1 fruit fly cellular context compared by ENCODE assay signal in genomic region chr3L:22162555-22162954, dm6.
TF ChIP-seq lines count a peak whose summit lies in the region.

No protein-coding gene starts in this region.

TF ChIP-seq in whole organism, embryonic, 481 proteins besides CTCF, POLR2A, EP300 and RAD21 (continued from another document):
- TF ChIP-seq trem (tag; optimal IDR thresholded peaks at IDR 0.05; lab: Kevin White, UChicago) (peak; percentile 25), Dll (GFP tag; IDR thresholded peaks at IDR 0.05; lab: Robert Waterston, UW; ENCODE audit: partially characterized antibody) (no peak), CG17568 (GFP tag; optimal IDR thresholded peaks at IDR 0.05; lab: Kevin White, UChicago) (no peak), nau (GFP tag; optimal IDR thresholded peaks at IDR 0.05; lab: Kevin White, UChicago) (no peak), cas (GFP tag; IDR thresholded peaks at IDR 0.05; lab: Robert Waterston, UW) (no peak), CG17612 (GFP tag; IDR thresholded peaks at IDR 0.05; lab: Robert Waterston, UW) (no peak), btn (GFP tag; optimal IDR thresholded peaks at IDR 0.05; lab: Kevin White, UChicago) (no peak), croc (GFP tag; conservative IDR thresholded peaks at IDR 0.05; lab: Robert Waterston, UW) (no peak), NfI (GFP tag; optimal IDR thresholded peaks at IDR 0.05; lab: Kevin White, UChicago) (no peak), gem (tag; optimal IDR thresholded peaks at IDR 0.05; lab: Kevin White, UChicago) (peak; percentile 38), CG10267 (tag; optimal IDR thresholded peaks at IDR 0.05; lab: Kevin White, UChicago) (peak; percentile 31), CG4404 (GFP tag; IDR thresholded peaks at IDR 0.05; lab: Robert Waterston, UW) (peak; percentile 77), CG8765 (GFP tag; IDR thresholded peaks at IDR 0.05; lab: Robert Waterston, UW) (peak; percentile 16; the same call in 1 of the 2 replicates), Eip74EF (GFP tag; optimal IDR thresholded peaks at IDR 0.05; lab: Kevin White, UChicago) (no peak), Gsc (GFP tag; IDR thresholded peaks at IDR 0.05; lab: Robert Waterston, UW) (no peak), CG18262 (tag; optimal IDR thresholded peaks at IDR 0.05; lab: Kevin White, UChicago) (peak; percentile 44), ara (GFP tag; IDR thresholded peaks at IDR 0.05; lab: Robert Waterston, UW) (no peak), nerfin-2 (GFP tag; IDR thresholded peaks at IDR 0.05; lab: Robert Waterston, UW; ENCODE audit: partially characterized antibody) (no peak), fd3F (GFP tag; optimal IDR thresholded peaks at IDR 0.05; lab: Kevin White, UChicago) (no peak), CG13123 (GFP tag; optimal IDR thresholded peaks at IDR 0.05; lab: Kevin White, UChicago) (no peak), CG9727 (GFP tag; optimal IDR thresholded peaks at IDR 0.05; lab: Kevin White, UChicago) (peak; percentile 52), sc (optimal IDR thresholded peaks at IDR 0.05; lab: Kevin White, UChicago) (no peak), sc (GFP tag; optimal IDR thresholded peaks at IDR 0.05; lab: Kevin White, UChicago) (no peak), CG10565 (GFP tag; optimal IDR thresholded peaks at IDR 0.05; lab: Kevin White, UChicago) (no peak), nom (GFP tag; optimal IDR thresholded peaks at IDR 0.05; lab: Kevin White, UChicago) (no peak), CG11696 (GFP tag; IDR thresholded peaks at IDR 0.05; lab: Robert Waterston, UW) (no peak), CG15696 (tag; optimal IDR thresholded peaks at IDR 0.05; lab: Kevin White, UChicago) (peak; percentile 67), lola (GFP tag; optimal IDR thresholded peaks at IDR 0.05; lab: Kevin White, UChicago) (peak in 1 of 3 experiments; percentile 34), E2f2 (GFP tag; IDR thresholded peaks at IDR 0.05; lab: Robert Waterston, UW) (no peak), tap (tag; optimal IDR thresholded peaks at IDR 0.05; lab: Kevin White, UChicago) (no peak), CG10462 (GFP tag; optimal IDR thresholded peaks at IDR 0.05; lab: Kevin White, UChicago) (no peak), NK7.1 (GFP tag; optimal IDR thresholded peaks at IDR 0.05; lab: Kevin White, UChicago) (no peak), da (GFP tag; optimal IDR thresholded peaks at IDR 0.05; lab: Kevin White, UChicago) (no peak), CG10431 (GFP tag; optimal IDR thresholded peaks at IDR 0.05; lab: Kevin White, UChicago) (no peak), z (GFP tag; IDR thresholded peaks at IDR 0.05; lab: Robert Waterston, UW) (no peak), CG2202 (tag; optimal IDR thresholded peaks at IDR 0.05; lab: Kevin White, UChicago) (no peak), twi (tag; optimal IDR thresholded peaks at IDR 0.05; lab: Kevin White, UChicago) (no peak), sisA (GFP tag; IDR thresholded peaks at IDR 0.05; lab: Robert Waterston, UW) (no peak), Hr78 (GFP tag; optimal IDR thresholded peaks at IDR 0.05; lab: Kevin White, UChicago) (no peak), sens (GFP tag; lab: Kevin White, UChicago) (peak; percentile 75), bowl (GFP tag; IDR thresholded peaks at IDR 0.05; lab: Robert Waterston, UW) (no peak), CG10979 (tag; optimal IDR thresholded peaks at IDR 0.05; lab: Kevin White, UChicago) (peak; percentile 49), Max (GFP tag; optimal IDR thresholded peaks at IDR 0.05; lab: Kevin White, UChicago) (no peak), CG15269 (tag; optimal IDR thresholded peaks at IDR 0.05; lab: Kevin White, UChicago) (no peak), Chrac-16 (GFP tag; optimal IDR thresholded peaks at IDR 0.05; lab: Kevin White, UChicago) (peak; percentile 13), nmo (GFP tag; optimal IDR thresholded peaks at IDR 0.05; lab: Kevin White, UChicago) (no peak), sqz (GFP tag; optimal IDR thresholded peaks at IDR 0.05; lab: Kevin White, UChicago) (no peak), salm (tag; optimal IDR thresholded peaks at IDR 0.05; lab: Kevin White, UChicago) (no peak), CG7372 (GFP tag; IDR thresholded peaks at IDR 0.05; lab: Robert Waterston, UW) (no peak), Ets65A (GFP tag; lab: Kevin White, UChicago) (peak; percentile 25), CG17385 (GFP tag; optimal IDR thresholded peaks at IDR 0.05; lab: Kevin White, UChicago) (no peak), E2f1 (GFP tag; IDR thresholded peaks at IDR 0.05; lab: Robert Waterston, UW) (no peak), CG13624 (GFP tag; optimal IDR thresholded peaks at IDR 0.05; lab: Kevin White, UChicago) (no peak), ERR (GFP tag; optimal IDR thresholded peaks at IDR 0.05; lab: Kevin White, UChicago) (no peak), klu (GFP tag; IDR thresholded peaks at IDR 0.05; lab: Robert Waterston, UW) (no peak), cg (GFP tag; optimal IDR thresholded peaks at IDR 0.05; lab: Kevin White, UChicago) (no peak), emc (GFP tag; optimal IDR thresholded peaks at IDR 0.05; lab: Kevin White, UChicago) (no peak), Ssrp (tag; optimal IDR thresholded peaks at IDR 0.05; lab: Kevin White, UChicago) (peak; percentile 15), Nf-YA (GFP tag; IDR thresholded peaks at IDR 0.05; lab: Robert Waterston, UW) (no peak), corto (GFP tag; optimal IDR thresholded peaks at IDR 0.05; lab: Kevin White, UChicago) (no peak), CG30431 (GFP tag; optimal IDR thresholded peaks at IDR 0.05; lab: Kevin White, UChicago) (peak; percentile 26), unpg (GFP tag; optimal IDR thresholded peaks at IDR 0.05; lab: Kevin White, UChicago) (peak; percentile 2), CG4328 (GFP tag; optimal IDR thresholded peaks at IDR 0.05; lab: Kevin White, UChicago) (no peak), crol (GFP tag; IDR thresholded peaks at IDR 0.05; lab: Robert Waterston, UW) (no peak), ftz-f1 (GFP tag; optimal IDR thresholded peaks at IDR 0.05; lab: Kevin White, UChicago) (no peak), CG1233 (GFP tag; optimal IDR thresholded peaks at IDR 0.05; lab: Kevin White, UChicago) (no peak), CG9437 (GFP tag; optimal IDR thresholded peaks at IDR 0.05; lab: Kevin White, UChicago) (no peak), CG6272 (GFP tag; IDR thresholded peaks at IDR 0.05; lab: Robert Waterston, UW) (no peak), CG14710 (tag; optimal IDR thresholded peaks at IDR 0.05; lab: Kevin White, UChicago) (peak; percentile 19), mirr (GFP tag; optimal IDR thresholded peaks at IDR 0.05; lab: Kevin White, UChicago) (no peak), knrl (GFP tag; IDR thresholded peaks at IDR 0.05; lab: Robert Waterston, UW; ENCODE audit: partially characterized antibody) (no peak), disco-r (GFP tag; optimal IDR thresholded peaks at IDR 0.05; lab: Kevin White, UChicago) (no peak), repo (GFP tag; optimal IDR thresholded peaks at IDR 0.05; lab: Kevin White, UChicago) (no peak), Dek (tag; optimal IDR thresholded peaks at IDR 0.05; lab: Kevin White, UChicago) (no peak), vnd (GFP tag; IDR thresholded peaks at IDR 0.05; lab: Robert Waterston, UW; ENCODE audit: partially characterized antibody) (no peak), run (tag; optimal IDR thresholded peaks at IDR 0.05; lab: Kevin White, UChicago) (no peak), CG18011 (GFP tag; optimal IDR thresholded peaks at IDR 0.05; lab: Kevin White, UChicago) (no peak), Xrp1 (GFP tag; IDR thresholded peaks at IDR 0.05; lab: Robert Waterston, UW) (peak; percentile 44; the same call in 1 of the 2 replicates), CrebB (tag; optimal IDR thresholded peaks at IDR 0.05; lab: Kevin White, UChicago) (no peak), dati (GFP tag; IDR thresholded peaks at IDR 0.05; lab: Robert Waterston, UW) (no peak), ash1 (GFP tag; optimal IDR thresholded peaks at IDR 0.05; lab: Kevin White, UChicago) (no peak), Atf6 (GFP tag; IDR thresholded peaks at IDR 0.05; lab: Robert Waterston, UW) (no peak), ems (GFP tag; optimal IDR thresholded peaks at IDR 0.05; lab: Kevin White, UChicago) (no peak), lmd (GFP tag; IDR thresholded peaks at IDR 0.05; lab: Robert Waterston, UW) (no peak), Bteb2 (GFP tag; optimal IDR thresholded peaks at IDR 0.05; lab: Kevin White, UChicago) (no peak), CHES-1-like (GFP tag; optimal IDR thresholded peaks at IDR 0.05; lab: Kevin White, UChicago) (no peak)
